Worm (Caenorhabditis elegans): Measurements from ENCODE around the gene E02C12.19.

The E02C12.19 gene

DNA sequence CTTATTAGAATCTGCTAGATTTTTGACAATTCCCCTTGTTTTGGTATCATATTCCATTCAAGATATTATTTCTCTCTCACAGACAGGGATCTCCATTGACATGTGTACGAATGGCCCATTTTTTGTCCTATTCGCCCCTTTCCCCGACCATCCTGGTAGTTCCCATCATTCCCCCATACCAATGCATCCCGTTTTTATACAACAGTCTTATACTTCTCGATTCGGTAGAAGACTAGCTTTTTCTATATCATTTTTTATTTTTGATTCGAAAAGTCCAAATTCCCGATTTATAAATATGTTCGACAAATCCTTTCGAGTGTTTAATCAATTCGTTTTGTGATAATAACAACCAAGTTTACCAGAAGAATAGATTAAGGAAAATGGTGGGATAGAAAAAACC, 49.4 kb downstream of the E02C12.19 start:
- TF ChIP-seq eor-1 (tag; optimal IDR thresholded peaks at IDR 0.05) (no peak), unc-39 (tag; optimal IDR thresholded peaks at IDR 0.05) (no peak), pha-4 (tag; optimal IDR thresholded peaks at IDR 0.05) (no peak), snpc-4 (tag; optimal IDR thresholded peaks at IDR 0.05) (no peak), fos-1 (tag; optimal IDR thresholded peaks at IDR 0.05) (no peak)

Data from whole organism, L3 larva.